Worm (Caenorhabditis elegans) whole organism, late embryonic: ENCODE results near the gene R04B5.1.

ENCODE experiments used
- C08G9.2 ChIP-seq: sonication (generic microtip); optimal IDR thresholded peaks from 2 replicates; lab custom pipeline; 2016; ENCODE audit warnings: mild to moderate bottlenecking, missing genetic modification characterization, moderate library complexity, missing compliant biosample characterization
- F13H6.1 ChIP-seq: sonication (generic microtip); optimal IDR thresholded peaks from 2 replicates; lab custom pipeline; 2016; ENCODE audit warnings: missing genetic modification characterization, missing compliant biosample characterization
- K02D7.2 ChIP-seq: sonication (generic microtip); optimal IDR thresholded peaks from 2 replicates; lab custom pipeline; 2017; ENCODE audit warnings: mild to moderate bottlenecking, missing genetic modification characterization, missing compliant biosample characterization
- K09A11.1 ChIP-seq: sonication (generic microtip); optimal IDR thresholded peaks from 2 replicates; lab custom pipeline; 2017; ENCODE audit warnings: antibody characterized with exemption, mild to moderate bottlenecking, missing genetic modification characterization, missing compliant biosample characterization; ENCODE audit not compliant: insufficient read depth
- Y22D7AL.16 ChIP-seq: sonication (generic microtip); optimal IDR thresholded peaks from 2 replicates; lab custom pipeline; 2016; ENCODE audit warnings: missing genetic modification characterization, missing compliant biosample characterization
- ahr-1 ChIP-seq: sonication (generic microtip); optimal IDR thresholded peaks from 2 replicates; lab custom pipeline; 2016; ENCODE audit warnings: missing genetic modification characterization, missing compliant biosample characterization
- ama-1 ChIP-seq: fragments of 150-350 bp; optimal IDR thresholded peaks from 2 replicates; lab custom pipeline; 2014
- ceh-18 ChIP-seq: sonication (generic microtip); optimal IDR thresholded peaks from 2 replicates; lab custom pipeline; 2016; ENCODE audit warnings: missing genetic modification characterization, missing compliant biosample characterization
- ceh-19 ChIP-seq: fragments of 200-800 bp; sonication (Bioruptor generic); optimal IDR thresholded peaks from 2 replicates; lab custom pipeline; 2018; ENCODE audit warnings: mild to moderate bottlenecking, missing genetic modification characterization, missing compliant biosample characterization
- ceh-22 ChIP-seq: sonication (generic microtip); optimal IDR thresholded peaks from 2 replicates; lab custom pipeline; 2017; ENCODE audit warnings: missing biosample characterization, missing genetic modification characterization
- ceh-31 ChIP-seq: sonication (generic microtip); optimal IDR thresholded peaks from 2 replicates; lab custom pipeline; 2016; ENCODE audit warnings: missing genetic modification characterization, missing compliant biosample characterization
- ceh-34 ChIP-seq: sonication (generic microtip); optimal IDR thresholded peaks from 2 replicates; lab custom pipeline; 2016; ENCODE audit warnings: mild to moderate bottlenecking, missing genetic modification characterization, missing compliant biosample characterization
- ceh-45 ChIP-seq: fragments of 200-800 bp; sonication (Bioruptor generic); IDR thresholded peaks from 2 replicates; pipeline ENCODE4 v1.3.6; 2022; ENCODE audit warnings: missing genetic modification reagents, missing genetic modification characterization, missing compliant biosample characterization
- ceh-48 ChIP-seq: sonication (generic microtip); optimal IDR thresholded peaks from 2 replicates; lab custom pipeline; 2016; ENCODE audit warnings: missing genetic modification characterization, inconsistent platforms, missing compliant biosample characterization
- ceh-9 ChIP-seq: sonication (generic microtip); optimal IDR thresholded peaks from 2 replicates; lab custom pipeline; 2016; ENCODE audit warnings: mild to moderate bottlenecking, missing genetic modification characterization, inconsistent platforms, missing compliant biosample characterization
- dve-1 ChIP-seq: sonication (generic microtip); optimal IDR thresholded peaks from 2 replicates; lab custom pipeline; 2017; ENCODE audit warnings: antibody characterized with exemption, mild to moderate bottlenecking, missing genetic modification characterization, missing compliant biosample characterization
- elt-2 ChIP-seq: sonication (generic microtip); optimal IDR thresholded peaks from 2 replicates; lab custom pipeline; 2016; ENCODE audit warnings: missing genetic modification reagents, missing genetic modification characterization, missing compliant biosample characterization
- elt-4 ChIP-seq: sonication (generic microtip); optimal IDR thresholded peaks from 2 replicates; lab custom pipeline; 2016; ENCODE audit warnings: missing genetic modification characterization, missing compliant biosample characterization
- ets-4 ChIP-seq: sonication (generic microtip); optimal IDR thresholded peaks from 2 replicates; lab custom pipeline; 2016; ENCODE audit warnings: missing genetic modification characterization, missing compliant biosample characterization
- eyg-1 ChIP-seq: sonication (generic microtip); optimal IDR thresholded peaks from 2 replicates; lab custom pipeline; 2016; ENCODE audit warnings: missing genotype, missing genetic modification characterization, missing compliant biosample characterization
- fax-1 ChIP-seq: sonication (generic microtip); optimal IDR thresholded peaks from 2 replicates; lab custom pipeline; 2016; ENCODE audit warnings: missing genotype, missing genetic modification characterization, missing compliant biosample characterization
- hlh-15 ChIP-seq: sonication (generic microtip); optimal IDR thresholded peaks from 2 replicates; lab custom pipeline; 2016; ENCODE audit warnings: missing genetic modification characterization, missing compliant biosample characterization
- lim-6 ChIP-seq: sonication (generic microtip); optimal IDR thresholded peaks from 2 replicates; lab custom pipeline; 2016; ENCODE audit warnings: missing genetic modification characterization, missing compliant biosample characterization
- mec-3 ChIP-seq: sonication (generic microtip); optimal IDR thresholded peaks from 2 replicates; lab custom pipeline; 2016; ENCODE audit warnings: borderline replicate concordance, missing genetic modification characterization, missing compliant biosample characterization
- nfya-1 ChIP-seq: sonication (generic microtip); optimal IDR thresholded peaks from 2 replicates; lab custom pipeline; 2017; ENCODE audit warnings: missing genetic modification characterization, mild to moderate bottlenecking, missing compliant biosample characterization, antibody characterized with exemption, moderate library complexity
- nhr-11 ChIP-seq: fragments of 150-350 bp; optimal IDR thresholded peaks from 2 replicates; lab custom pipeline; 2014; ENCODE audit warnings: missing biosample characterization, missing genetic modification characterization
- odd-2 ChIP-seq: sonication (generic microtip); optimal IDR thresholded peaks from 2 replicates; lab custom pipeline; 2017; ENCODE audit warnings: antibody characterized with exemption, mild to moderate bottlenecking, missing genetic modification characterization, missing compliant biosample characterization
- pat-9 ChIP-seq: fragments of 200-800 bp; sonication (Bioruptor generic); optimal IDR thresholded peaks from 2 replicates; lab custom pipeline; 2018; ENCODE audit warnings: mild to moderate bottlenecking, missing genetic modification characterization, moderate library complexity, missing compliant biosample characterization
- pax-1 ChIP-seq: fragments of 150-350 bp; optimal IDR thresholded peaks from 2 replicates; lab custom pipeline; 2014; ENCODE audit warnings: missing biosample characterization, missing genetic modification characterization
- pha-4 ChIP-seq: fragments of 150-350 bp; optimal IDR thresholded peaks from 2 replicates; lab custom pipeline; 2018; ENCODE audit warnings: missing biosample characterization, missing genetic modification reagents, missing genetic modification characterization
- pqm-1 ChIP-seq: sonication (generic microtip); optimal IDR thresholded peaks from 2 replicates; lab custom pipeline; 2016; ENCODE audit warnings: missing genetic modification characterization, missing compliant biosample characterization
- ref-2 ChIP-seq: sonication (generic microtip); optimal IDR thresholded peaks from 2 replicates; lab custom pipeline; 2016; ENCODE audit warnings: missing genetic modification characterization, missing compliant biosample characterization
- rnt-1 ChIP-seq: sonication (generic microtip); optimal IDR thresholded peaks from 2 replicates; lab custom pipeline; 2016; ENCODE audit warnings: missing genetic modification characterization, missing compliant biosample characterization
- sox-2 ChIP-seq: fragments of 200-800 bp; sonication (Bioruptor generic); IDR thresholded peaks from 2 replicates; pipeline ENCODE4 v1.3.6; 2022; ENCODE audit warnings: missing genetic modification reagents, missing genetic modification characterization, missing compliant biosample characterization
- sox-4 ChIP-seq: sonication (generic microtip); optimal IDR thresholded peaks from 2 replicates; lab custom pipeline; 2017; ENCODE audit warnings: mild to moderate bottlenecking, missing genetic modification characterization, inconsistent platforms, missing compliant biosample characterization
- tbx-2 ChIP-seq: sonication (generic microtip); optimal IDR thresholded peaks from 2 replicates; lab custom pipeline; 2016; ENCODE audit warnings: missing genetic modification characterization, missing compliant biosample characterization
- ttx-3 ChIP-seq: sonication (generic microtip); optimal IDR thresholded peaks from 2 replicates; lab custom pipeline; 2016; ENCODE audit warnings: missing genetic modification reagents, missing genetic modification characterization, missing compliant biosample characterization
- unc-3 ChIP-seq, 2 experiments: fragments of 200-800 bp in 1 of 2; sonication (Bioruptor generic) in 1 of 2; sonication (generic microtip) in 1 of 2; conservative IDR thresholded peaks in 1 of 2; optimal IDR thresholded peaks in 1 of 2; 2 replicates each; pipeline versions ENCODE4 v1.3.6 to Lab custom; 2016 to 2022; ENCODE audit warnings: missing compliant biosample characterization in 2 of 2, missing genetic modification characterization in 2 of 2, missing genetic modification reagents in 1 of 2
- unc-42 ChIP-seq: sonication (generic microtip); optimal IDR thresholded peaks from 2 replicates; lab custom pipeline; 2016; ENCODE audit warnings: missing genotype, missing genetic modification characterization, missing compliant biosample characterization
- unc-55 ChIP-seq: sonication (generic microtip); optimal IDR thresholded peaks from 2 replicates; lab custom pipeline; 2017; ENCODE audit warnings: missing biosample characterization, missing genetic modification reagents, missing genetic modification characterization
- unc-86 ChIP-seq: sonication (generic microtip); optimal IDR thresholded peaks from 2 replicates; lab custom pipeline; 2016; ENCODE audit warnings: missing genetic modification characterization, missing compliant biosample characterization
- ztf-16 ChIP-seq: sonication (generic microtip); optimal IDR thresholded peaks from 2 replicates; lab custom pipeline; 2017; ENCODE audit warnings: missing genetic modification characterization, missing compliant biosample characterization

R04B5.1 gene

DNA sequence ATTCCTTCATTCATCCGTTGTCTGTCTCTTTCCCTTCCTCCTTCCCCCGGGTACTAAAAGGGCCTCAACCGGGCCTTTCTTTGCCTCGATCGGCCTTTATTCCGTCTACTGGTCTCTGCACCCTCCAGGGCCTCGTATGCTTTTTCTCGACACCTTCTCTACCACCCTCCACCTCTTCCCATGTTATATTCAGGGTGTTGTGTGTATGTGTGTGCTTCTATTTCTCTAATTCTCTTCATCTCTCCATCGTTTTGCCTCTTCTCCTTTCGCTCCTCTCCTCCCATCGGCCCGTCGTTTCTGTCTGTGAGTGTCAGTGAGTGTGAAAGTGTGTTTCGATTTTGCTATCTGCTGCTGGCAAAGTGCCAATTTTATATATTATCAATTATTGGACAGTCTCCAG lies 38.3 kb downstream of the R04B5.1 start (continued):
- TF ChIP-seq unc-86 = no peak
- peak; percentile 8 for TF ChIP-seq rnt-1 (tag; lab: Kevin White, UChicago)
- no peak for TF ChIP-seq elt-4 (tag; lab: Kevin White, UChicago)
- TF ChIP-seq lim-6 (tag; lab: Kevin White, UChicago) = no peak
- TF ChIP-seq sox-2 (GFP tag; lab: Robert Waterston, UW) = peak; percentile 31; the same call in 1 of the 2 replicates
- TF ChIP-seq ztf-16 = no peak
- no peak for TF ChIP-seq ceh-19 (GFP tag; lab: Kevin White, UChicago)
- peak; percentile 40 for TF ChIP-seq unc-55 (GFP tag; lab: Kevin White, UChicago)
- no peak for TF ChIP-seq unc-42
- no peak for TF ChIP-seq ttx-3 (tag; lab: Kevin White, UChicago)
- TF ChIP-seq fax-1 (tag; lab: Kevin White, UChicago) = no peak
- no peak for TF ChIP-seq ahr-1
- no peak for TF ChIP-seq K09A11.1 (tag; lab: Kevin White, UChicago)
- no peak for TF ChIP-seq K02D7.2 (tag; lab: Kevin White, UChicago)
- no peak for TF ChIP-seq eyg-1 (tag; lab: Kevin White, UChicago)
- TF ChIP-seq odd-2 (tag; lab: Kevin White, UChicago) = no peak
- peak; percentile 65 for TF ChIP-seq ets-4 (tag; lab: Kevin White, UChicago)
- no peak for TF ChIP-seq sox-4
- peak; percentile 46 for TF ChIP-seq elt-2 (tag; lab: Kevin White, UChicago)
- TF ChIP-seq, all 69 proteins: peak for 19

DNA sequence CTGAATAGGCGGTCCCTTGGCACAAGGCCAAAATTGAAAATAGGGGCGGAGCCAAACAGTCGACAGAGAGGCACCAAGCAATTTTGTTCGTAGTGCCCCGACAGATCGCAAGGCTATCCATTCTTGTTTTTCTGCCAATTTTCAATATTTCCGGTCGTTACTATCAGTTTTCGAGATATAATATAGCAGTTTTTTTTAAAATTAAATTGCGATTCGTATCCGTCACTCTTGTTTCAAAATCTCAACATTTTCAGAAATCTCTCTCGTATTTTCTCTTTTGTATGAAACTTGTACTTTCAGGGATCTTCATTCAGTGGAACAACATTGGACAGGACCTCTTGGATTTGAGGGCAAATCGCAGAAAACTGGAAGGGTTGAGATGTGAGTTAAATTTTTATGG lies 41.1 kb downstream of the R04B5.1 start, which contains the start of gene F57A8.1:
Gene F57A8.1, plus strand, starts transcription at position 301 of the 400 bp plus-strand sequence.
- TF ChIP-seq pax-1 (tag; lab: Kevin White, UChicago) (no peak), pqm-1 (no peak), ceh-34 (tag; lab: Kevin White, UChicago) (no peak), ama-1 (lab: Kevin White, UChicago) (no peak), nhr-11 (tag; lab: Kevin White, UChicago) (no peak), pat-9 (tag; lab: Kevin White, UChicago) (no peak), ahr-1 (no peak), pha-4 (tag; lab: Kevin White, UChicago) (no peak), ceh-9 (tag; lab: Kevin White, UChicago) (no peak), C08G9.2 (no peak), mec-3 (tag; lab: Kevin White, UChicago) (no peak), dve-1 (tag; lab: Kevin White, UChicago) (no peak), K02D7.2 (tag; lab: Kevin White, UChicago) (no peak), ceh-22 (tag; lab: Kevin White, UChicago) (no peak), Y22D7AL.16 (no peak), ceh-45 (GFP tag; lab: Robert Waterston, UW) (no peak), hlh-15 (tag; lab: Kevin White, UChicago) (no peak), rnt-1 (tag; lab: Kevin White, UChicago) (no peak), ref-2 (no peak)

DNA sequence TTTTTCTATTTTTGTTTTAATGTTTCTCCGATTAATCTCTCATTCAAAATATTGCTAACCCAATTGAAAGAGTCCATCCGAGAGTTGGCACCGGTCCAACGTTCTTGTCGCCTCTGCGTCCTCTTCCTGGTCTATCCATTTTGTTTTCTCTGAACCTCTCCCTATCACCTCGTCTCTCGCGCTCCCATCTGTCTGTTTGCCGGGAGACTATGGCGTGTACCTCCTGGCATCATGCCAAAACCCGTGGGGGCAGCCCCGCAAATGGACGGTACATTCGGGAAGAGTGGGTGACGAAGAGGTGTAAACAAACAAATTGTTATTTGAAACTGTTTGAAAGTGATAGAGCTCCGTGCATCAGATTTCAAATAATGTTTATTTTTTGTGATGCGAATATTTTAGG lies 41.9 kb downstream of the R04B5.1 start, which contains the start of gene T06E8.2:
Gene T06E8.2, minus strand, starts transcription at position 139 of the 400 bp plus-strand sequence.
- TF ChIP-seq ceh-34 (tag; lab: Kevin White, UChicago) = peak; percentile 55
- no peak for TF ChIP-seq ceh-48 (tag; lab: Kevin White, UChicago)
- peak; percentile 36 for TF ChIP-seq nfya-1 (tag; lab: Kevin White, UChicago)
- TF ChIP-seq tbx-2 (tag; lab: Kevin White, UChicago) = peak; percentile 11
- no peak for TF ChIP-seq unc-3 (GFP tag; conservative IDR thresholded peaks at IDR 0.05; lab: Robert Waterston, UW)
- no peak for TF ChIP-seq unc-3 (tag; optimal IDR thresholded peaks at IDR 0.05; lab: Kevin White, UChicago)
- TF ChIP-seq F13H6.1 (tag; lab: Kevin White, UChicago) = no peak
- peak; percentile 45 for TF ChIP-seq ceh-18 (tag; lab: Kevin White, UChicago)
- peak; percentile 35 for TF ChIP-seq ceh-31 (tag; lab: Kevin White, UChicago)
